Worm (Caenorhabditis elegans) whole organism, dauer: ENCODE measurements around the gene W07G4.1.

Experiments used
- unc-62 ChIP-seq: sonication (generic microtip); optimal IDR thresholded peaks from 2 replicates; lab custom pipeline; 2017; ENCODE audit warnings: missing biosample characterization, missing genetic modification reagents, missing genetic modification characterization

W07G4.1 gene

DNA sequence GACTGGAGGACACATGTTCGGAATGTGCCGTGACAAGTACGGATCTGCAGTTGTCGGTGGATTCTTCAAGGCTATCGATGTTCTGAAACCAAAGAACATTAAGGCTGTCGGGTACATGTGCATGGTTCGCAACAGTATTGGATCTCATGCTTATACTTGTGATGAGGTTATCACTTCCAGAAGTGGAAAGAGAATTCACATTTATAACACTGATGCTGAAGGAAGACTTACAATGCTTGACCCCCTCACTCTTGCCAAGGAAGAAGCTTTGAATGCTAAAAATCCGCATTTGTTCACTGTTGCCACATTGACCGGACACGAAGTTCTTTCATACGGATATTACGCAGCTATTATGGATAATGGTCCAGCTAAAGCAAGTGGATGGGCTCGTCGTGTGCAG lies 11.7 kb downstream of the W07G4.1 start:
- no peak for TF ChIP-seq unc-62 (GFP tag; lab: Kevin White, UChicago)

ce11 chrV:13046125-13047123 lies 13.1 kb downstream of the W07G4.1 start:
- TF ChIP-seq unc-62 (GFP tag; lab: Kevin White, UChicago) = no peak

DNA sequence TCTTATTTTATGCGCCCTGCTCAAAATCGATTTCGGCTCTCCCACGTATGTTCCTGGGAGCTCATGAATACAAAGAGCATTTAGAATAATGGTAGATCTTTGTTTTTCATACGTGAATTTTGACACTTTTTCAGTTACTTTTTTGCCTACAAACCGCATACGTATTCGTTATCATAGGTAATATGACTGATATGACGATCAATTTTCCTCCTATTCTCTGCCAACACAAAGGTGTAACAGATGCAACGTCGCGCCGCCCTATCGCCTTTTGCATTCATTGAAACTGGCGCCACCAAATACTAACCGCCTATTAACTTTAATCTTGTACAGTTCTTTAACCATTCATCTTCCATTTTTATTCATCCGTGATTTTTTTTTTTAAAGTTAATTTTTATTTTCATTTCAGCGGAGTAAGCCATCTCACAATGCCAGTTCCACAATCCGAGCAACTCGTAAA lies 14.3 kb downstream of the W07G4.1 start, which contains the start of gene W07G4.5:
Gene W07G4.5 (plus strand): TSS at position 407 of the 457 bp plus-strand sequence.
- no peak for TF ChIP-seq unc-62 (GFP tag; lab: Kevin White, UChicago)

DNA sequence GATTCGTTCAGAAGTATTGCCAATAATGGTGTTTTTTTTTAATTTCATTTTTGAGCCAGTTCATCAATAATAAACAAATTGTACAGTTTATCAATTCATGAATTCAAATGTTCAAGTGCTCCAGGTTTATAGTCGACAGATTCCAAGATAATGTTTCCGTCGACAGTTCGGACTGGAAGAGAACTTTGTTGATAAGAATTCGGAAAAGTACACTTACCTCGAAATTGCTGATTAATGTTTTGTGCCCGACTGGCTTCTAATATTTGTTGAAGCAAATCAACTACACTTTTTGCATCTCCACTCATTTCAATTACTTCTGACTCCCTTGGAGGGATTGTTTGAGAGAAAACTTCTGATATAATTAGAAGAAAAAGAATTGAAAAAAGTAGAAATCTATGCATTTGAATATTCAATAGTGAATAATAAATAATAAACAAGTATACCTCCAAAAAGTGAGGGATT lies 15.9 kb downstream of the W07G4.1 start, which contains the start of gene W07G4.8:
Gene W07G4.8 (minus strand): TSS at position 412 of the 462 bp plus-strand sequence.
- no peak for TF ChIP-seq unc-62 (GFP tag; lab: Kevin White, UChicago)

- TF ChIP-seq unc-62 (GFP tag; lab: Kevin White, UChicago) = no peak
Observed at ce11 chrV:13053635-13054034, 20.3 kb downstream of the W07G4.1 start, which contains the start of gene srr-1. TSS of gene srr-1 (minus strand) at chrV:13053735.

DNA sequence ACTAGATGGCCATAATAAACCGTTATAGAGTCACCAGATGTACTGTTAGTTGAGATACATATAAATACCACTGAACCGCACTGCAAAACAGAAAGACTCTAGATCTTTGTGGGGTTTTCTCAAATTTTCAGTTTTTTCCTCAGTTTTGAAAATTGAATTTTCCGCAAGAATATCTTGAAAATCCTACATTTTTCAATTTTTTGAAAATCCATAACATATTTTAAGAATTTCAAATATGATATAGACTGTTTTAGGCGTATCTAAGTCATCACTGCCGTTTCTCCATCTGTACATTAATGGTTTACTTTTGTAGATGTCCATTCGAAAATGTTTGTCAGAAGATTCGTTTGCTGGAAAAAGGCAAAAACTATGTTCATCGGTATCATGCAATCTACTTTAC lies 28.5 kb downstream of the W07G4.1 start, which contains the start of gene F42E8.1:
Gene F42E8.1 (plus strand): TSS at position 301 of the 400 bp plus-strand sequence.
- TF ChIP-seq unc-62 (GFP tag; lab: Kevin White, UChicago) = no peak

- TF ChIP-seq unc-62 (GFP tag; lab: Kevin White, UChicago) = no peak
Observed at ce11 chrV:13063402-13063801, 30.1 kb downstream of the W07G4.1 start.

ce11 chrV:13064164-13064563 lies 30.8 kb downstream of the W07G4.1 start:
- no peak for TF ChIP-seq unc-62 (GFP tag; lab: Kevin White, UChicago)

- TF ChIP-seq unc-62 (GFP tag; lab: Kevin White, UChicago) = no peak
Observed at ce11 chrV:13070278-13070677, 37.0 kb downstream of the W07G4.1 start.

DNA sequence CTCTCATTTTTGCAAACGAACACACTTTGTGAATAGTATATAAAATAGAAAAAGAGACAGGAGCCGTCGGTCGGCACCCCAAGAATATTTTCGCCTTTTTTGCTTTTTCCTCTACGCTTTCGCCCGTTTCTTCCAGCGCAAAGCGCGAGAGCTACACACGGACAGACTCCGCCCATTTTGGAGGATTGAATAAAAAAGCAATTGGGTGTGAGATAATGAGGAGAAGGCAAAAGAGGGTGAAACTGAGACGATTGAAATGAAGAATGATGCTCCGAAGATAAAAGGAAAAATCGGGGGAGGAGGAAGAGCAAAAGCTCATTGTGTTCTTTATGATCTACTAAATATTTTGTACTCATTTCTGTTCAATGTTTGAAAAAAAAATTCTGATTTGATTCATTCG lies 37.7 kb downstream of the W07G4.1 start, which contains the start of gene C34B4.3:
Gene C34B4.3 (minus strand): TSS at position 101 of the 400 bp plus-strand sequence.
- no peak for TF ChIP-seq unc-62 (GFP tag; lab: Kevin White, UChicago)

DNA sequence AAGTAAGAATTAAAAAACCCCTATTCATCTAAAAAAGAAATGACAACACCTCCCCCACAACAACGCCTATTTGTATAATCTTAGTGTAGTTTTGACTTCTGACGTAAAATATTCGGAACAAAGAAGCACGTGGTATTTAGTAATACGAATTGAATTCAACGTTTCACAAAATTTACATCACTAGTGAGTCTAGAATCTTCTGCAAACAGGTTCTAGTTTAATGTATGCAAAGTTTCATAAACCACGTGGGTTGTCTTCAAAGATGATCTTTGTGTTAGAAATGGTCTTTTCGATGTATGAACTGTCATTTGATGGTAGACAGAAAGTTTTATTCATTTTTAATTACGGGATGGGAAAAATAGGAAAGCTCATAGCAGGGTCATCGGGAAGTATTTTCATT lies 39.8 kb downstream of the W07G4.1 start:
- no peak for TF ChIP-seq unc-62 (GFP tag; lab: Kevin White, UChicago)

- no peak for TF ChIP-seq unc-62 (GFP tag; lab: Kevin White, UChicago)
Observed at ce11 chrV:13074148-13074547, 40.8 kb downstream of the W07G4.1 start.

DNA sequence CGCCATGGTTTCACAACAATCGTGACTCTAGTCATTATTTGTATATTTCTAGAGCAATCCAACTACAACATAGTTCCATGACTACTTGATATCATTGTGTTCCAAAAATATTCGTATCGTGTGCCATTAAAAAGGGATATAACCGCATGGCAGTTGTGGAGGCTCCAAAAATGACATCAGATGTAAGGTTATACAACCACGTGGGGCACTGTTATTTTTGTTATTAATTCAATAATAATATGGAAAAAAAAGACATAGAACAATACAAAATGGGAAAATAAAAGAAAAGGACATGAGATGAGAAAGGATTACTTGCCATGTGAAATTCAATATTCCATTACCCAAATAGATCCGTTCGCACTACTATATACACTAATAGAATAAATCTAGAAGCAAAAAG lies 42.1 kb downstream of the W07G4.1 start:
- TF ChIP-seq unc-62 (GFP tag; lab: Kevin White, UChicago) = no peak

DNA sequence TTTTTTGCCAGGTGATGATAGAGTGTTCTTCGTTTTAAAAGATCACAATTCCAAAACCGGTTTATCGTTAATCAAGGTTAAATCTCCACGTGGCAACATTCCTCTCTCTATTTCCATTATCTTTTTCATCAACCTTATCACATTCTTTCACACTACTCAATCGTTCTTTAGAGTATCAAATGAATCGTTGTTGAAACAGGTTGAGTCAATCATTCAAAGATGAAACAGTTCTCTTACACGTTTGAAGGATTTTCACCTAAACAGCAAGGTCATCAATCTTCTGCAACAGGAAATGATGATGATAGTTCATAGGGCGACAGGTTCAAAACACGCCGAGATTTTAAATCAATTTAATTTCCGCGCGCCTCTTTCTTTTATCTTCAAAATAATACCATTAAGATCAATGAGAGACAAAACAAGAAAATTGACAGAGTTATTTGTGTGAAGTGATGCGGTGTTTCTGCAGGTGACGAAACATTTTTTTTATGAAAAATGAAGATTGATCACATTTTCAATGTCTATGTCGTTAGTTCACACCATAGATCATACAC lies 47.9 kb downstream of the W07G4.1 start:
- no peak for TF ChIP-seq unc-62 (GFP tag; lab: Kevin White, UChicago)

DNA sequence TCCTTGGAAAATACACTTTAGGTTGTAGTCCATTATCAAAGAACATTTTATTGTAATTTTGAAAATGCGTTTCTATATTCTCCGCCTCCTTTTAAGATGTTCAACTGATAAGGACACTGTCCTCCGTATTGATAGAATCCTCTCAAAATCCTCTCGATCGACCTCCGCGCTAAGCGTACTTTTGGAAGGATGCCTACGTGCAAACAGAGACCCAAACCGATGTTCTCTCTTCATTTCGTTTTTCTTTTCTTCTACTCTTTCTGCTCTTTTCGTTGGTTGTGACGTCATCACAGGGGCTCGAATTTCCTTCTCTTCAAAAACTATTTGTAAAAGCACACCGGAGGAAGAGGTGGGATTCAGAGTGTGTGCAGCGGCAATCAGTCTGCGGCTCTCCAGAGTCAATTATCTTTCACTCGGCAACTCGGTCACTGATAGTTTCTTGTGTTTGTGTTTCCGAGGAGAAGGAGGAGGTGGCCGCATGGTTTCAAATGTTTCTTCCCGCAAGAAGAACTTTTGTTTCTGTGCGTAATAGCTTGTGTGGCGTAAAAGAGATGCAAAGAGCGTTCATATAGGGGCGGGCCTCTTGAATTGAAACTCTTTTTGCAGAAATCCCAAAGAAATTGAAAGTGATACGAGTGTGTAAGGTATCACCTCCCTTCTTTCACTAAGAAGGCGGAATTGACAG lies 49.3 kb downstream of the W07G4.1 start, which contains the start of gene C34B4.2:
Gene C34B4.2 (plus strand): TSS at position 614 of the 685 bp plus-strand sequence.
- no peak for TF ChIP-seq unc-62 (GFP tag; lab: Kevin White, UChicago)
